Worm (Caenorhabditis elegans) whole organism, late embryonic: ENCODE results near the gene nipa-1.

Source experiments
- C38D4.7 ChIP-seq: fragments of 200-800 bp; sonication (Bioruptor generic); optimal IDR thresholded peaks from 2 replicates; lab custom pipeline; 2018; ENCODE audit warnings: mild to moderate bottlenecking, missing genetic modification characterization, moderate library complexity, missing compliant biosample characterization
- F13H6.1 ChIP-seq: sonication (generic microtip); optimal IDR thresholded peaks from 2 replicates; lab custom pipeline; 2016; ENCODE audit warnings: missing genetic modification characterization, missing compliant biosample characterization
- K09A11.1 ChIP-seq: sonication (generic microtip); optimal IDR thresholded peaks from 2 replicates; lab custom pipeline; 2017; ENCODE audit warnings: antibody characterized with exemption, mild to moderate bottlenecking, missing genetic modification characterization, missing compliant biosample characterization; ENCODE audit not compliant: insufficient read depth
- T23F11.4 ChIP-seq: fragments of 200-800 bp; sonication (Bioruptor generic); optimal IDR thresholded peaks from 2 replicates; lab custom pipeline; 2018; ENCODE audit warnings: mild to moderate bottlenecking, missing genetic modification characterization, missing compliant biosample characterization
- Y22D7AL.16 ChIP-seq: sonication (generic microtip); optimal IDR thresholded peaks from 2 replicates; lab custom pipeline; 2016; ENCODE audit warnings: missing genetic modification characterization, missing compliant biosample characterization
- ahr-1 ChIP-seq: sonication (generic microtip); optimal IDR thresholded peaks from 2 replicates; lab custom pipeline; 2016; ENCODE audit warnings: missing genetic modification characterization, missing compliant biosample characterization
- ama-1 ChIP-seq: fragments of 150-350 bp; optimal IDR thresholded peaks from 2 replicates; lab custom pipeline; 2014
- ceh-14 ChIP-seq: sonication (generic microtip); optimal IDR thresholded peaks from 2 replicates; lab custom pipeline; 2016; ENCODE audit warnings: missing genotype, missing genetic modification characterization, missing compliant biosample characterization
- ceh-18 ChIP-seq: sonication (generic microtip); optimal IDR thresholded peaks from 2 replicates; lab custom pipeline; 2016; ENCODE audit warnings: missing genetic modification characterization, missing compliant biosample characterization
- ceh-19 ChIP-seq: fragments of 200-800 bp; sonication (Bioruptor generic); optimal IDR thresholded peaks from 2 replicates; lab custom pipeline; 2018; ENCODE audit warnings: mild to moderate bottlenecking, missing genetic modification characterization, missing compliant biosample characterization
- ceh-30 ChIP-seq: fragments of 150-350 bp; optimal IDR thresholded peaks from 2 replicates; lab custom pipeline; 2014; ENCODE audit warnings: missing biosample characterization, missing genetic modification characterization
- ceh-34 ChIP-seq: sonication (generic microtip); optimal IDR thresholded peaks from 2 replicates; lab custom pipeline; 2016; ENCODE audit warnings: mild to moderate bottlenecking, missing genetic modification characterization, missing compliant biosample characterization
- ceh-48 ChIP-seq: sonication (generic microtip); optimal IDR thresholded peaks from 2 replicates; lab custom pipeline; 2016; ENCODE audit warnings: missing genetic modification characterization, inconsistent platforms, missing compliant biosample characterization
- ceh-6 ChIP-seq: fragments of 200-800 bp; sonication (Bioruptor generic); optimal IDR thresholded peaks from 2 replicates; lab custom pipeline; 2018; ENCODE audit warnings: mild to moderate bottlenecking, missing genetic modification characterization, missing compliant biosample characterization
- ceh-9 ChIP-seq: sonication (generic microtip); optimal IDR thresholded peaks from 2 replicates; lab custom pipeline; 2016; ENCODE audit warnings: mild to moderate bottlenecking, missing genetic modification characterization, inconsistent platforms, missing compliant biosample characterization
- dmd-4 ChIP-seq: sonication (generic microtip); optimal IDR thresholded peaks from 2 replicates; lab custom pipeline; 2016; ENCODE audit warnings: borderline replicate concordance, missing genetic modification characterization, missing compliant biosample characterization
- dve-1 ChIP-seq: sonication (generic microtip); optimal IDR thresholded peaks from 2 replicates; lab custom pipeline; 2017; ENCODE audit warnings: antibody characterized with exemption, mild to moderate bottlenecking, missing genetic modification characterization, missing compliant biosample characterization
- elt-4 ChIP-seq: sonication (generic microtip); optimal IDR thresholded peaks from 2 replicates; lab custom pipeline; 2016; ENCODE audit warnings: missing genetic modification characterization, missing compliant biosample characterization
- ets-4 ChIP-seq: sonication (generic microtip); optimal IDR thresholded peaks from 2 replicates; lab custom pipeline; 2016; ENCODE audit warnings: missing genetic modification characterization, missing compliant biosample characterization
- eyg-1 ChIP-seq: sonication (generic microtip); optimal IDR thresholded peaks from 2 replicates; lab custom pipeline; 2016; ENCODE audit warnings: missing genotype, missing genetic modification characterization, missing compliant biosample characterization
- fax-1 ChIP-seq: sonication (generic microtip); optimal IDR thresholded peaks from 2 replicates; lab custom pipeline; 2016; ENCODE audit warnings: missing genotype, missing genetic modification characterization, missing compliant biosample characterization
- fkh-6 ChIP-seq: sonication (generic microtip); optimal IDR thresholded peaks from 2 replicates; lab custom pipeline; 2016; ENCODE audit warnings: missing genetic modification characterization, missing compliant biosample characterization
- gmeb-2 ChIP-seq: sonication (generic microtip); optimal IDR thresholded peaks from 2 replicates; lab custom pipeline; 2016; ENCODE audit warnings: missing genetic modification characterization, inconsistent platforms, missing compliant biosample characterization
- hlh-30 ChIP-seq: sonication (generic microtip); optimal IDR thresholded peaks from 2 replicates; lab custom pipeline; 2017; ENCODE audit warnings: antibody characterized with exemption, missing genetic modification characterization, missing compliant biosample characterization; ENCODE audit not compliant: insufficient read depth
- hlh-8 ChIP-seq: sonication (generic microtip); optimal IDR thresholded peaks from 2 replicates; lab custom pipeline; 2016; ENCODE audit warnings: missing genotype, missing genetic modification characterization, missing compliant biosample characterization
- lim-6 ChIP-seq: sonication (generic microtip); optimal IDR thresholded peaks from 2 replicates; lab custom pipeline; 2016; ENCODE audit warnings: missing genetic modification characterization, missing compliant biosample characterization
- madf-2 ChIP-seq: sonication (generic microtip); optimal IDR thresholded peaks from 2 replicates; lab custom pipeline; 2017; ENCODE audit warnings: missing genetic modification characterization, missing compliant biosample characterization
- mec-3 ChIP-seq: sonication (generic microtip); optimal IDR thresholded peaks from 2 replicates; lab custom pipeline; 2016; ENCODE audit warnings: borderline replicate concordance, missing genetic modification characterization, missing compliant biosample characterization
- npax-4 ChIP-seq: sonication (generic microtip); optimal IDR thresholded peaks from 2 replicates; lab custom pipeline; 2016; ENCODE audit warnings: missing genetic modification characterization, missing compliant biosample characterization
- pha-2 ChIP-seq: sonication (generic microtip); optimal IDR thresholded peaks from 2 replicates; lab custom pipeline; 2017; ENCODE audit warnings: mild to moderate bottlenecking, missing genetic modification characterization, missing compliant biosample characterization
- pha-4 ChIP-seq: fragments of 150-350 bp; optimal IDR thresholded peaks from 2 replicates; lab custom pipeline; 2018; ENCODE audit warnings: missing biosample characterization, missing genetic modification reagents, missing genetic modification characterization
- ref-2 ChIP-seq: sonication (generic microtip); optimal IDR thresholded peaks from 2 replicates; lab custom pipeline; 2016; ENCODE audit warnings: missing genetic modification characterization, missing compliant biosample characterization
- rnt-1 ChIP-seq: sonication (generic microtip); optimal IDR thresholded peaks from 2 replicates; lab custom pipeline; 2016; ENCODE audit warnings: missing genetic modification characterization, missing compliant biosample characterization
- sox-2 ChIP-seq: fragments of 200-800 bp; sonication (Bioruptor generic); IDR thresholded peaks from 2 replicates; pipeline ENCODE4 v1.3.6; 2022; ENCODE audit warnings: missing genetic modification reagents, missing genetic modification characterization, missing compliant biosample characterization
- tbx-7 ChIP-seq: sonication (generic microtip); optimal IDR thresholded peaks from 2 replicates; lab custom pipeline; 2016; ENCODE audit warnings: missing genotype, missing genetic modification characterization, missing compliant biosample characterization
- ttx-3 ChIP-seq: sonication (generic microtip); optimal IDR thresholded peaks from 2 replicates; lab custom pipeline; 2016; ENCODE audit warnings: missing genetic modification reagents, missing genetic modification characterization, missing compliant biosample characterization
- unc-3 ChIP-seq, 2 experiments: fragments of 200-800 bp in 1 of 2; sonication (Bioruptor generic) in 1 of 2; sonication (generic microtip) in 1 of 2; conservative IDR thresholded peaks in 1 of 2; optimal IDR thresholded peaks in 1 of 2; 2 replicates each; pipeline versions ENCODE4 v1.3.6 to Lab custom; 2016 to 2022; ENCODE audit warnings: missing compliant biosample characterization in 2 of 2, missing genetic modification characterization in 2 of 2, missing genetic modification reagents in 1 of 2
- unc-42 ChIP-seq: sonication (generic microtip); optimal IDR thresholded peaks from 2 replicates; lab custom pipeline; 2016; ENCODE audit warnings: missing genotype, missing genetic modification characterization, missing compliant biosample characterization
- unc-55 ChIP-seq: sonication (generic microtip); optimal IDR thresholded peaks from 2 replicates; lab custom pipeline; 2017; ENCODE audit warnings: missing biosample characterization, missing genetic modification reagents, missing genetic modification characterization
- unc-86 ChIP-seq: sonication (generic microtip); optimal IDR thresholded peaks from 2 replicates; lab custom pipeline; 2016; ENCODE audit warnings: missing genetic modification characterization, missing compliant biosample characterization
- zip-5 ChIP-seq: sonication (generic microtip); optimal IDR thresholded peaks from 2 replicates; lab custom pipeline; 2016; ENCODE audit warnings: missing genetic modification characterization, missing compliant biosample characterization

nipa-1 gene

ce11 chrIII:3103905-3104360 is 23.0 kb downstream of the nipa-1 start, which contains the start of gene Y53G8B.2:
Y53G8B.2 (minus strand) TSS chrIII:3103955.
- TF ChIP-seq ceh-19 (no peak), hlh-30 (no peak), ahr-1 (tag; lab: Kevin White, UChicago) (no peak), npax-4 (no peak), ama-1 (lab: Kevin White, UChicago) (no peak), K09A11.1 (tag; lab: Kevin White, UChicago) (no peak), unc-55 (no peak), mec-3 (no peak), sox-2 (GFP tag; lab: Robert Waterston, UW) (no peak), unc-86 (no peak), ref-2 (no peak), ets-4 (tag; lab: Kevin White, UChicago) (no peak), ceh-18 (tag; lab: Kevin White, UChicago) (no peak), ceh-9 (tag; lab: Kevin White, UChicago) (no peak), madf-2 (tag; lab: Kevin White, UChicago) (no peak), ceh-14 (tag; lab: Kevin White, UChicago) (no peak), Y22D7AL.16 (tag; lab: Kevin White, UChicago) (no peak), pha-4 (tag; lab: Kevin White, UChicago) (no peak), tbx-7 (tag; lab: Kevin White, UChicago) (no peak)

ce11 chrIII:3100593-3101270 is 26.2 kb downstream of the nipa-1 start:
- TF ChIP-seq T23F11.4 (no peak), hlh-8 (tag; lab: Kevin White, UChicago) (no peak), fax-1 (tag; lab: Kevin White, UChicago) (no peak), F13H6.1 (tag; lab: Kevin White, UChicago) (no peak), ceh-34 (no peak), dmd-4 (tag; lab: Kevin White, UChicago) (no peak), K09A11.1 (tag; lab: Kevin White, UChicago) (no peak), ceh-30 (tag; lab: Kevin White, UChicago) (no peak), ceh-6 (no peak), ceh-14 (tag; lab: Kevin White, UChicago) (no peak), lim-6 (tag; lab: Kevin White, UChicago) (no peak), ceh-48 (no peak), unc-3 (GFP tag; conservative IDR thresholded peaks at IDR 0.05; lab: Robert Waterston, UW) (no peak), unc-3 (tag; optimal IDR thresholded peaks at IDR 0.05; lab: Kevin White, UChicago) (no peak), pha-2 (no peak), zip-5 (no peak)

- TF ChIP-seq C38D4.7 (no peak), lim-6 (tag; lab: Kevin White, UChicago) (no peak), madf-2 (tag; lab: Kevin White, UChicago) (no peak), unc-42 (tag; lab: Kevin White, UChicago) (no peak), ttx-3 (no peak), rnt-1 (no peak), ceh-19 (no peak), ceh-14 (tag; lab: Kevin White, UChicago) (no peak), eyg-1 (tag; lab: Kevin White, UChicago) (no peak), dve-1 (tag; lab: Kevin White, UChicago) (no peak), F13H6.1 (tag; lab: Kevin White, UChicago) (no peak), elt-4 (no peak), fkh-6 (no peak), ceh-18 (tag; lab: Kevin White, UChicago) (no peak), ceh-9 (tag; lab: Kevin White, UChicago) (no peak), gmeb-2 (tag; lab: Kevin White, UChicago) (no peak)
Measured at ce11 chrIII:3100124-3100523, 26.8 kb downstream of the nipa-1 start.
